Worm (Caenorhabditis elegans) whole organism, late embryonic: ENCODE measurements around the gene C06H5.8.
"Not testable (repeated sequence)": the region's sequence is repeated elsewhere in the genome, so short reads cannot be mapped to it uniquely, and the experiment has no call there.

Source experiments
- C38D4.7 ChIP-seq: fragments of 200-800 bp; sonication (Bioruptor generic); optimal IDR thresholded peaks from 2 replicates; lab custom pipeline; 2018; ENCODE audit warnings: mild to moderate bottlenecking, missing genetic modification characterization, moderate library complexity, missing compliant biosample characterization
- F13H6.1 ChIP-seq: sonication (generic microtip); optimal IDR thresholded peaks from 2 replicates; lab custom pipeline; 2016; ENCODE audit warnings: missing genetic modification characterization, missing compliant biosample characterization
- T23F11.4 ChIP-seq: fragments of 200-800 bp; sonication (Bioruptor generic); optimal IDR thresholded peaks from 2 replicates; lab custom pipeline; 2018; ENCODE audit warnings: mild to moderate bottlenecking, missing genetic modification characterization, missing compliant biosample characterization
- Y22D7AL.16 ChIP-seq: sonication (generic microtip); optimal IDR thresholded peaks from 2 replicates; lab custom pipeline; 2016; ENCODE audit warnings: missing genetic modification characterization, missing compliant biosample characterization
- ahr-1 ChIP-seq: sonication (generic microtip); optimal IDR thresholded peaks from 2 replicates; lab custom pipeline; 2016; ENCODE audit warnings: missing genetic modification characterization, missing compliant biosample characterization
- ceh-14 ChIP-seq: sonication (generic microtip); optimal IDR thresholded peaks from 2 replicates; lab custom pipeline; 2016; ENCODE audit warnings: missing genotype, missing genetic modification characterization, missing compliant biosample characterization
- ceh-22 ChIP-seq: sonication (generic microtip); optimal IDR thresholded peaks from 2 replicates; lab custom pipeline; 2017; ENCODE audit warnings: missing biosample characterization, missing genetic modification characterization
- ceh-24 ChIP-seq: sonication (generic microtip); optimal IDR thresholded peaks from 2 replicates; lab custom pipeline; 2016; ENCODE audit warnings: mild to moderate bottlenecking, missing genetic modification characterization, missing compliant biosample characterization
- ceh-48 ChIP-seq: sonication (generic microtip); optimal IDR thresholded peaks from 2 replicates; lab custom pipeline; 2016; ENCODE audit warnings: missing genetic modification characterization, inconsistent platforms, missing compliant biosample characterization
- ceh-9 ChIP-seq: sonication (generic microtip); optimal IDR thresholded peaks from 2 replicates; lab custom pipeline; 2016; ENCODE audit warnings: mild to moderate bottlenecking, missing genetic modification characterization, inconsistent platforms, missing compliant biosample characterization
- dve-1 ChIP-seq: sonication (generic microtip); optimal IDR thresholded peaks from 2 replicates; lab custom pipeline; 2017; ENCODE audit warnings: antibody characterized with exemption, mild to moderate bottlenecking, missing genetic modification characterization, missing compliant biosample characterization
- elt-2 ChIP-seq: sonication (generic microtip); optimal IDR thresholded peaks from 2 replicates; lab custom pipeline; 2016; ENCODE audit warnings: missing genetic modification reagents, missing genetic modification characterization, missing compliant biosample characterization
- eyg-1 ChIP-seq: sonication (generic microtip); optimal IDR thresholded peaks from 2 replicates; lab custom pipeline; 2016; ENCODE audit warnings: missing genotype, missing genetic modification characterization, missing compliant biosample characterization
- fax-1 ChIP-seq: sonication (generic microtip); optimal IDR thresholded peaks from 2 replicates; lab custom pipeline; 2016; ENCODE audit warnings: missing genotype, missing genetic modification characterization, missing compliant biosample characterization
- hlh-13 ChIP-seq: fragments of 200-800 bp; sonication (Bioruptor generic); optimal IDR thresholded peaks from 2 replicates; lab custom pipeline; 2018; ENCODE audit warnings: mild to moderate bottlenecking, missing genetic modification characterization, missing compliant biosample characterization
- lim-6 ChIP-seq: sonication (generic microtip); optimal IDR thresholded peaks from 2 replicates; lab custom pipeline; 2016; ENCODE audit warnings: missing genetic modification characterization, missing compliant biosample characterization
- nfya-1 ChIP-seq: sonication (generic microtip); optimal IDR thresholded peaks from 2 replicates; lab custom pipeline; 2017; ENCODE audit warnings: missing genetic modification characterization, mild to moderate bottlenecking, missing compliant biosample characterization, antibody characterized with exemption, moderate library complexity
- nhr-11 ChIP-seq: fragments of 150-350 bp; optimal IDR thresholded peaks from 2 replicates; lab custom pipeline; 2014; ENCODE audit warnings: missing biosample characterization, missing genetic modification characterization
- nhr-232 ChIP-seq: sonication (generic microtip); optimal IDR thresholded peaks from 2 replicates; lab custom pipeline; 2016; ENCODE audit warnings: missing genetic modification characterization, missing compliant biosample characterization
- pag-3 ChIP-seq: sonication (generic microtip); optimal IDR thresholded peaks from 2 replicates; lab custom pipeline; 2016; ENCODE audit warnings: missing compliant biosample characterization, missing genetic modification characterization, borderline replicate concordance
- pax-1 ChIP-seq: fragments of 150-350 bp; optimal IDR thresholded peaks from 2 replicates; lab custom pipeline; 2014; ENCODE audit warnings: missing biosample characterization, missing genetic modification characterization
- pha-2 ChIP-seq: sonication (generic microtip); optimal IDR thresholded peaks from 2 replicates; lab custom pipeline; 2017; ENCODE audit warnings: mild to moderate bottlenecking, missing genetic modification characterization, missing compliant biosample characterization
- pha-4 ChIP-seq: fragments of 150-350 bp; optimal IDR thresholded peaks from 2 replicates; lab custom pipeline; 2018; ENCODE audit warnings: missing biosample characterization, missing genetic modification reagents, missing genetic modification characterization
- pros-1 ChIP-seq: fragments of 150-350 bp; optimal IDR thresholded peaks from 2 replicates; lab custom pipeline; 2014; ENCODE audit warnings: missing biosample characterization, missing genetic modification reagents, missing genetic modification characterization
- sdc-2 ChIP-seq: sonication (generic microtip); optimal IDR thresholded peaks from 2 replicates; lab custom pipeline; 2016; ENCODE audit warnings: missing genotype, missing genetic modification characterization, missing compliant biosample characterization
- sox-2 ChIP-seq: fragments of 200-800 bp; sonication (Bioruptor generic); IDR thresholded peaks from 2 replicates; pipeline ENCODE4 v1.3.6; 2022; ENCODE audit warnings: missing genetic modification reagents, missing genetic modification characterization, missing compliant biosample characterization
- syd-9 ChIP-seq: sonication (generic microtip); optimal IDR thresholded peaks from 2 replicates; lab custom pipeline; 2016; ENCODE audit warnings: mild to moderate bottlenecking, missing genetic modification characterization, moderate library complexity, missing compliant biosample characterization
- tbx-2 ChIP-seq: sonication (generic microtip); optimal IDR thresholded peaks from 2 replicates; lab custom pipeline; 2016; ENCODE audit warnings: missing genetic modification characterization, missing compliant biosample characterization
- unc-3 ChIP-seq, 2 experiments: fragments of 200-800 bp in 1 of 2; sonication (Bioruptor generic) in 1 of 2; sonication (generic microtip) in 1 of 2; conservative IDR thresholded peaks in 1 of 2; optimal IDR thresholded peaks in 1 of 2; 2 replicates each; pipeline versions ENCODE4 v1.3.6 to Lab custom; 2016 to 2022; ENCODE audit warnings: missing compliant biosample characterization in 2 of 2, missing genetic modification characterization in 2 of 2, missing genetic modification reagents in 1 of 2
- unc-42 ChIP-seq: sonication (generic microtip); optimal IDR thresholded peaks from 2 replicates; lab custom pipeline; 2016; ENCODE audit warnings: missing genotype, missing genetic modification characterization, missing compliant biosample characterization
- unc-55 ChIP-seq: sonication (generic microtip); optimal IDR thresholded peaks from 2 replicates; lab custom pipeline; 2017; ENCODE audit warnings: missing biosample characterization, missing genetic modification reagents, missing genetic modification characterization
- unc-86 ChIP-seq: sonication (generic microtip); optimal IDR thresholded peaks from 2 replicates; lab custom pipeline; 2016; ENCODE audit warnings: missing genetic modification characterization, missing compliant biosample characterization

C06H5.8 gene

ce11 chrV:17910019-17910418 is 8.8 kb upstream of the C06H5.8 start, which contains the start of gene dcar-1:
Gene dcar-1, plus strand, starts transcription at chrV:17910319.
- TF ChIP-seq nhr-11: no peak
- no peak for TF ChIP-seq dve-1
- no peak for TF ChIP-seq T23F11.4
- no peak for TF ChIP-seq nfya-1 (tag; lab: Kevin White, UChicago)
- no peak for TF ChIP-seq ahr-1 (tag; lab: Kevin White, UChicago)
- TF ChIP-seq Y22D7AL.16 (tag; lab: Kevin White, UChicago): no peak
- TF ChIP-seq fax-1 (tag; lab: Kevin White, UChicago): no peak
- TF ChIP-seq ceh-22: no peak
- TF ChIP-seq sdc-2 (tag; lab: Kevin White, UChicago): no peak
- no peak for TF ChIP-seq ceh-24 (tag; lab: Kevin White, UChicago)
- TF ChIP-seq tbx-2: no peak
- no peak for TF ChIP-seq ceh-9 (tag; lab: Kevin White, UChicago)
- no peak for TF ChIP-seq F13H6.1 (tag; lab: Kevin White, UChicago)

ce11 chrV:17921423-17921822 is 2.6 kb downstream of the C06H5.8 start, which contains the start of gene E01B7.2:
Gene E01B7.2, plus strand, starts transcription at chrV:17921772.
- TF ChIP-seq unc-42 (tag; lab: Kevin White, UChicago) (peak; percentile 2), nfya-1 (tag; lab: Kevin White, UChicago) (peak; percentile 63), pha-2 (no peak), unc-55 (GFP tag; lab: Kevin White, UChicago) (peak; percentile 46), pax-1 (tag; lab: Kevin White, UChicago) (peak; percentile 56), ceh-48 (tag; lab: Kevin White, UChicago) (peak; percentile 48), C38D4.7 (GFP tag; lab: Kevin White, UChicago) (no peak)

- TF ChIP-seq pha-4 (tag; lab: Kevin White, UChicago); unc-55 (GFP tag; lab: Kevin White, UChicago); nhr-232 (tag; lab: Kevin White, UChicago): not testable (repeated sequence)
Observed at ce11 chrV:17924095-17925000, 5.5 kb downstream of the C06H5.8 start, which contains the start of gene usp-50. Gene usp-50, plus strand, starts transcription at chrV:17924916.

- TF ChIP-seq pag-3 (tag; lab: Kevin White, UChicago) (peak; percentile 46), hlh-13 (GFP tag; lab: Kevin White, UChicago) (no peak)
Observed at ce11 chrV:17928128-17928527, 9.3 kb downstream of the C06H5.8 start.

- no peak for TF ChIP-seq pros-1
Observed at ce11 chrV:17931795-17932194, 13.0 kb downstream of the C06H5.8 start.

- TF ChIP-seq elt-2 (tag; lab: Kevin White, UChicago): no peak
- no peak for TF ChIP-seq pax-1 (tag; lab: Kevin White, UChicago)
- TF ChIP-seq tbx-2: no peak
- TF ChIP-seq lim-6 (tag; lab: Kevin White, UChicago): no peak
- TF ChIP-seq ceh-14 (tag; lab: Kevin White, UChicago): no peak
- no peak for TF ChIP-seq ceh-48 (tag; lab: Kevin White, UChicago)
- TF ChIP-seq ceh-9 (tag; lab: Kevin White, UChicago): no peak
- no peak for TF ChIP-seq sox-2 (GFP tag; lab: Robert Waterston, UW)
- TF ChIP-seq syd-9 (tag; lab: Kevin White, UChicago): no peak
- TF ChIP-seq unc-3 (GFP tag; conservative IDR thresholded peaks at IDR 0.05; lab: Robert Waterston, UW): no peak
- TF ChIP-seq unc-3 (tag; optimal IDR thresholded peaks at IDR 0.05; lab: Kevin White, UChicago): no peak
- TF ChIP-seq sdc-2 (tag; lab: Kevin White, UChicago): no peak
- no peak for TF ChIP-seq eyg-1 (tag; lab: Kevin White, UChicago)
- no peak for TF ChIP-seq unc-86 (tag; lab: Kevin White, UChicago)
- TF ChIP-seq, all 69 proteins: peak for 0
Observed at ce11 chrV:17935857-17936256, 17.0 kb downstream of the C06H5.8 start.
